Fruit fly (Drosophila melanogaster) whole organism, wandering third instar larva: ENCODE results near the gene CG13838.

Experiments
- HLH106 ChIP-seq: fragments of 200-800 bp; optimal IDR thresholded peaks from 3 replicates; lab custom pipeline; 2019; ENCODE audit warnings: missing biosample characterization, mild to moderate bottlenecking, missing genetic modification characterization, moderate library complexity
- Hnf4 ChIP-seq: fragments of 200-800 bp; sonication (Bioruptor generic); optimal IDR thresholded peaks from 2 replicates; lab custom pipeline; 2016; ENCODE audit warnings: missing biosample characterization, mild to moderate bottlenecking, missing genetic modification characterization
- Hr78 ChIP-seq: fragments of >200 bp; optimal IDR thresholded peaks from 2 replicates; lab custom pipeline; 2017; ENCODE audit warnings: missing biosample characterization, missing genetic modification characterization
- ey ChIP-seq: fragments of 200-800 bp; sonication (Bioruptor generic); optimal IDR thresholded peaks from 2 replicates; lab custom pipeline; 2016; ENCODE audit warnings: missing biosample characterization, missing genetic modification characterization
- rgr ChIP-seq: fragments of 200-800 bp; sonication (Bioruptor generic); optimal IDR thresholded peaks from 3 replicates; lab custom pipeline; 2016; ENCODE audit warnings: missing biosample characterization, mild to moderate bottlenecking, missing genetic modification characterization
- sage ChIP-seq: fragments of 200-800 bp; sonication (Bioruptor generic); optimal IDR thresholded peaks from 2 replicates; lab custom pipeline; 2016; ENCODE audit warnings: missing biosample characterization, mild to moderate bottlenecking, missing genetic modification characterization

- TF ChIP-seq HLH106: no peak
- no peak for TF ChIP-seq Hr78 (GFP tag; lab: Kevin White, UChicago)
- no peak for TF ChIP-seq sage (GFP tag; lab: Kevin White, UChicago)
- no peak for TF ChIP-seq rgr (GFP tag; lab: Kevin White, UChicago)
- TF ChIP-seq Hnf4: no peak
- no peak for TF ChIP-seq ey (GFP tag; lab: Kevin White, UChicago)
These were observed 5.7 kb upstream of the CG13838 start for dm6 chr3R:23036321-23036720.
